Worm (Caenorhabditis elegans): Measurements from ENCODE around the gene ckr-2.

DNA sequence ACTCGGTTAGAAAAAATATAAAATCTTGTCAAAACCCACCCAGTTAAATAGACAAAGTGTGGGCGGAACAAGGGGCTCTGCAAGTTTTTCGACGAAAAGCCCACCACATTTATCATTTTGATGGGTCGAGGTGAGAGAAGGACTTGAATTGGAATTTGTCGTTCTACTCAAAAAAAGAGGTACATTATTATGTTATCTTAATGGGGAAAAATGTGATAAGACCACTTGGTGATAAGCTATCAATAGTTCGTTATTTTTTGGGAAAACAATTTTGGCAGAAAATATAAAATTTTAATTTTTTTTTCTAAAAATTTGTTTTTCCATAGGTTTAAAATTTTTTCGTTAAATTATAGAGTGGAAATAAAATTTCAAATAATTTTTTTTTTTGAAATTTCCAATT lies 28.4 kb upstream of the ckr-2 start:
- TF ChIP-seq mab-5 (tag; optimal IDR thresholded peaks at IDR 0.05): no peak
- no peak for TF ChIP-seq nhr-6 (tag; optimal IDR thresholded peaks at IDR 0.05)
- TF ChIP-seq elt-3 (tag; optimal IDR thresholded peaks at IDR 0.05): no peak
- TF ChIP-seq R02D3.7 (tag; optimal IDR thresholded peaks at IDR 0.05): no peak
- TF ChIP-seq lin-39 (tag; optimal IDR thresholded peaks at IDR 0.05): no peak
- TF ChIP-seq elt-1 (tag; optimal IDR thresholded peaks at IDR 0.05): no peak
- no peak for TF ChIP-seq nhr-25 (tag; optimal IDR thresholded peaks at IDR 0.05)
- no peak for TF ChIP-seq unc-62 (GFP tag; optimal IDR thresholded peaks at IDR 0.05)
- no peak for TF ChIP-seq unc-55 (GFP tag; optimal IDR thresholded peaks at IDR 0.05)
- TF ChIP-seq nhr-12 (tag; optimal IDR thresholded peaks at IDR 0.05): no peak
- no peak for TF ChIP-seq zag-1 (tag; optimal IDR thresholded peaks at IDR 0.05)
- TF ChIP-seq ztf-4 (tag; optimal IDR thresholded peaks at IDR 0.05): no peak
- no peak for TF ChIP-seq snpc-4 (tag; optimal IDR thresholded peaks at IDR 0.05)

Measured in whole organism, L2 larva.